Fruit fly (Drosophila melanogaster) whole organism, embryonic: ENCODE data around the gene Traf4.

ENCODE experiments used
- Atf6 ChIP-seq: fragments of 200-800 bp; sonication (Bioruptor generic); IDR thresholded peaks from 2 replicates; pipeline ENCODE4 v1.3.6; 2022; ENCODE audit warnings: missing biosample characterization, missing genetic modification characterization
- CG12219 ChIP-seq: fragments of 200-800 bp; sonication (Bioruptor generic); optimal IDR thresholded peaks from 3 replicates; lab custom pipeline; 2018; ENCODE audit warnings: missing biosample characterization, mild to moderate bottlenecking, missing genetic modification characterization
- CG12391 ChIP-seq: fragments of 200-800 bp; sonication (Bioruptor generic); optimal IDR thresholded peaks from 3 replicates; lab custom pipeline; 2018; ENCODE audit warnings: missing biosample characterization, mild to moderate bottlenecking, missing genetic modification characterization, moderate library complexity
- CG13894 ChIP-seq: fragments of 200-800 bp; sonication (Bioruptor generic); optimal IDR thresholded peaks from 3 replicates; lab custom pipeline; 2018; ENCODE audit warnings: missing biosample characterization, mild to moderate bottlenecking, missing genetic modification characterization, moderate library complexity
- CG1603 ChIP-seq: fragments of 200-800 bp; sonication (Bioruptor generic); optimal IDR thresholded peaks from 2 replicates; lab custom pipeline; 2019; ENCODE audit warnings: missing biosample characterization, mild to moderate bottlenecking, missing genetic modification characterization, moderate library complexity
- CG16813 ChIP-seq: fragments of 200-800 bp; sonication (Bioruptor generic); IDR thresholded peaks from 3 replicates; pipeline ENCODE4 v1.3.6; 2022; ENCODE audit warnings: missing biosample characterization, missing genetic modification characterization; ENCODE audit not compliant: partially characterized antibody
- CG16863 ChIP-seq: fragments of 200-800 bp; sonication (Bioruptor generic); optimal IDR thresholded peaks from 3 replicates; lab custom pipeline; 2016; ENCODE audit warnings: missing biosample characterization, missing genetic modification characterization
- CG17186 ChIP-seq: fragments of 200-800 bp; sonication (Bioruptor generic); optimal IDR thresholded peaks from 3 replicates; lab custom pipeline; 2017; ENCODE audit warnings: missing biosample characterization, missing genetic modification reagents, missing genetic modification characterization
- CG2199 ChIP-seq: fragments of 200-800 bp; sonication (Bioruptor generic); IDR thresholded peaks from 3 replicates; pipeline ENCODE4 v1.3.6; 2022; ENCODE audit warnings: missing biosample characterization, missing genetic modification characterization
- CG2889 ChIP-seq: fragments of 200-800 bp; sonication (Bioruptor generic); IDR thresholded peaks from 3 replicates; pipeline ENCODE4 v1.3.6; 2022; ENCODE audit warnings: missing biosample characterization, missing genetic modification characterization
- CG3065 ChIP-seq: fragments of 200-800 bp; sonication (Bioruptor generic); optimal IDR thresholded peaks from 2 replicates; lab custom pipeline; 2016; ENCODE audit warnings: missing biosample characterization, missing genetic modification characterization
- CG31388 ChIP-seq: fragments of 200-800 bp; sonication (Bioruptor generic); optimal IDR thresholded peaks from 2 replicates; lab custom pipeline; 2016; ENCODE audit warnings: missing biosample characterization, missing genetic modification characterization
- CG5245 ChIP-seq: fragments of 200-800 bp; sonication (Bioruptor generic); optimal IDR thresholded peaks from 3 replicates; lab custom pipeline; 2016; ENCODE audit warnings: missing biosample characterization, missing genetic modification characterization
- CG7556 ChIP-seq: fragments of 200-800 bp; sonication (Bioruptor generic); optimal IDR thresholded peaks from 2 replicates; lab custom pipeline; 2017; ENCODE audit warnings: missing biosample characterization, mild to moderate bottlenecking, missing genetic modification characterization
- CG7745 ChIP-seq: fragments of 200-800 bp; sonication (Bioruptor generic); optimal IDR thresholded peaks from 2 replicates; lab custom pipeline; 2018; ENCODE audit warnings: missing biosample characterization, mild to moderate bottlenecking, missing genetic modification characterization, moderate library complexity
- CG9797 ChIP-seq: fragments of 200-800 bp; sonication (Bioruptor generic); optimal IDR thresholded peaks from 3 replicates; lab custom pipeline; 2018; ENCODE audit warnings: missing biosample characterization, mild to moderate bottlenecking, missing genetic modification characterization
- CTCF ChIP-seq: fragments of 200-800 bp; sonication (Bioruptor generic); optimal IDR thresholded peaks from 2 replicates; lab custom pipeline; 2017; ENCODE audit warnings: missing biosample characterization, mild to moderate bottlenecking, missing genetic modification characterization, moderate library complexity
- CoRest ChIP-seq: fragments of 200-800 bp; sonication (Bioruptor generic); optimal IDR thresholded peaks from 3 replicates; lab custom pipeline; 2018; ENCODE audit warnings: missing biosample characterization, mild to moderate bottlenecking, missing genetic modification characterization, moderate library complexity
- Dfd ChIP-seq, 2 experiments: fragments of >200 bp; optimal IDR thresholded peaks; 2 replicates each; lab custom pipeline; 2017; ENCODE audit warnings: missing biosample characterization in 2 of 2, missing genetic modification characterization in 2 of 2
- Dip2 ChIP-seq: fragments of 200-800 bp; sonication (Bioruptor generic); IDR thresholded peaks from 2 replicates; pipeline ENCODE4 v1.3.6; 2022; ENCODE audit warnings: missing biosample characterization, missing genetic modification characterization
- Ets65A ChIP-seq: fragments of 200-800 bp; sonication (Bioruptor generic); peaks from one replicate; lab custom pipeline; 2016; ENCODE audit warnings: missing biosample characterization, missing genetic modification characterization
- Hr51 ChIP-seq, 2 experiments: fragments of 200-800 bp; sonication (Bioruptor generic); optimal IDR thresholded peaks; 2 replicates in 1 of 2; 3 replicates in 1 of 2; lab custom pipeline; 2016 to 2018; ENCODE audit warnings: missing biosample characterization in 2 of 2, missing genetic modification characterization in 2 of 2, mild to moderate bottlenecking in 1 of 2, moderate library complexity in 1 of 2
- Lim3 ChIP-seq: fragments of 200-800 bp; sonication (Bioruptor generic); IDR thresholded peaks from 2 replicates; pipeline ENCODE4 v1.3.6; 2022; ENCODE audit warnings: missing biosample characterization, missing genetic modification characterization
- Lpt ChIP-seq: fragments of >200 bp; optimal IDR thresholded peaks from 2 replicates; lab custom pipeline; 2018; ENCODE audit warnings: missing biosample characterization, missing genetic modification characterization
- Spps ChIP-seq: fragments of 200-800 bp; sonication (Bioruptor generic); optimal IDR thresholded peaks from 2 replicates; lab custom pipeline; 2018; ENCODE audit warnings: missing biosample characterization, mild to moderate bottlenecking, missing genetic modification characterization
- Ssrp ChIP-seq: fragments of 200-800 bp; sonication (Bioruptor generic); optimal IDR thresholded peaks from 2 replicates; lab custom pipeline; 2018; ENCODE audit warnings: missing biosample characterization, mild to moderate bottlenecking, missing genetic modification characterization, moderate library complexity
- Stat92E ChIP-seq, 3 experiments: fragments of >200 bp in 2 of 3; fragments of 200-800 bp in 1 of 3; sonication (Bioruptor generic) in 1 of 3; optimal IDR thresholded peaks; 2 replicates each; lab custom pipeline; 2017 to 2019; ENCODE audit warnings: missing biosample characterization in 3 of 3, missing genetic modification characterization in 3 of 3, mild to moderate bottlenecking in 1 of 3, moderate library complexity in 1 of 3
- br ChIP-seq: fragments of >200 bp; optimal IDR thresholded peaks from 2 replicates; lab custom pipeline; 2017
- caup ChIP-seq: fragments of 200-800 bp; sonication (Bioruptor generic); optimal IDR thresholded peaks from 3 replicates; lab custom pipeline; 2017; ENCODE audit warnings: missing biosample characterization, mild to moderate bottlenecking, missing genetic modification characterization, moderate library complexity; ENCODE audit not compliant: severe bottlenecking
- danr ChIP-seq: fragments of 200-800 bp; sonication (Bioruptor generic); IDR thresholded peaks from 2 replicates; pipeline ENCODE4 v1.3.6; 2022; ENCODE audit warnings: missing biosample characterization, missing genetic modification characterization
- dimm ChIP-seq: fragments of 200-800 bp; sonication (Bioruptor generic); IDR thresholded peaks from 2 replicates; pipeline ENCODE4 v1.3.6; 2022; ENCODE audit warnings: missing biosample characterization, missing genetic modification characterization
- dysf ChIP-seq: fragments of 200-800 bp; sonication (Bioruptor generic); IDR thresholded peaks from 3 replicates; pipeline ENCODE4 v1.3.6; 2022; ENCODE audit warnings: missing biosample characterization, missing genetic modification characterization
- emc ChIP-seq: fragments of 200-800 bp; sonication (Bioruptor generic); optimal IDR thresholded peaks from 2 replicates; lab custom pipeline; 2016; ENCODE audit warnings: missing biosample characterization, missing genetic modification characterization
- esg ChIP-seq: fragments of 200-800 bp; sonication (Bioruptor generic); conservative IDR thresholded peaks from 2 replicates; pipeline ENCODE4 v1.3.6; 2022; ENCODE audit warnings: missing biosample characterization, missing genetic modification characterization
- eve ChIP-seq, 2 experiments: fragments of >200 bp; optimal IDR thresholded peaks; 2 replicates each; lab custom pipeline; 2017; ENCODE audit warnings: missing biosample characterization in 2 of 2, missing genetic modification characterization in 2 of 2
- eyg ChIP-seq: fragments of 200-800 bp; sonication (Bioruptor generic); optimal IDR thresholded peaks from 3 replicates; lab custom pipeline; 2016; ENCODE audit warnings: missing biosample characterization, missing genetic modification characterization
- gem ChIP-seq: fragments of 200-800 bp; sonication (Bioruptor generic); optimal IDR thresholded peaks from 2 replicates; lab custom pipeline; 2019; ENCODE audit warnings: missing biosample characterization, mild to moderate bottlenecking, missing genetic modification characterization, moderate library complexity
- gfzf ChIP-seq: fragments of 200-800 bp; sonication (Bioruptor generic); optimal IDR thresholded peaks from 2 replicates; lab custom pipeline; 2016; ENCODE audit warnings: missing biosample characterization, mild to moderate bottlenecking, missing genetic modification characterization, moderate library complexity
- grn ChIP-seq: fragments of 200-800 bp; sonication (Bioruptor generic); optimal IDR thresholded peaks from 3 replicates; lab custom pipeline; 2017; ENCODE audit warnings: missing biosample characterization, missing genetic modification characterization
- nerfin-2 ChIP-seq: fragments of 200-800 bp; sonication (Bioruptor generic); IDR thresholded peaks from 2 replicates; pipeline ENCODE4 v1.3.6; 2022; ENCODE audit warnings: missing biosample characterization, missing genetic modification characterization; ENCODE audit not compliant: partially characterized antibody
- nmo ChIP-seq: fragments of 200-800 bp; sonication (Bioruptor generic); optimal IDR thresholded peaks from 2 replicates; lab custom pipeline; 2018; ENCODE audit warnings: missing biosample characterization, mild to moderate bottlenecking, missing genetic modification characterization, moderate library complexity
- prd ChIP-seq, 3 experiments: fragments of >200 bp in 2 of 3; fragments of 200-800 bp in 1 of 3; sonication (Bioruptor generic) in 1 of 3; optimal IDR thresholded peaks in 2 of 3; IDR thresholded peaks in 1 of 3; 2 replicates in 2 of 3; 3 replicates in 1 of 3; pipeline versions ENCODE4 v1.3.6 to Lab custom; 2017 to 2022; ENCODE audit warnings: missing biosample characterization in 1 of 3, missing genetic modification characterization in 1 of 3
- psq ChIP-seq: fragments of 200-800 bp; sonication (Bioruptor generic); optimal IDR thresholded peaks from 2 replicates; lab custom pipeline; 2017; ENCODE audit warnings: missing biosample characterization, missing genetic modification characterization
- ranshi ChIP-seq: fragments of 200-800 bp; sonication (Bioruptor generic); IDR thresholded peaks from 2 replicates; pipeline ENCODE4 v1.3.6; 2022; ENCODE audit warnings: missing biosample characterization, missing genetic modification characterization
- sens ChIP-seq: fragments of 200-800 bp; sonication (Bioruptor generic); peaks from one replicate; lab custom pipeline; 2016; ENCODE audit warnings: missing biosample characterization, missing genetic modification characterization
- sim ChIP-seq: fragments of 200-800 bp; sonication (Bioruptor generic); IDR thresholded peaks from 2 replicates; pipeline ENCODE4 v1.3.6; 2022; ENCODE audit warnings: missing biosample characterization, missing genetic modification characterization
- slbo ChIP-seq: fragments of 200-800 bp; sonication (Bioruptor generic); IDR thresholded peaks from 2 replicates; pipeline ENCODE4 v1.3.6; 2022; ENCODE audit warnings: missing biosample characterization, missing genetic modification characterization
- so ChIP-seq: fragments of 200-800 bp; sonication (Bioruptor generic); IDR thresholded peaks from 3 replicates; pipeline ENCODE4 v1.3.6; 2022; ENCODE audit warnings: missing biosample characterization, missing genetic modification characterization
- sug ChIP-seq: fragments of 200-800 bp; optimal IDR thresholded peaks from 2 replicates; lab custom pipeline; 2019; ENCODE audit warnings: missing biosample characterization, mild to moderate bottlenecking, missing genetic modification characterization, moderate library complexity
- tll ChIP-seq, 2 experiments: fragments of 200-800 bp in 1 of 2; fragments of >200 bp in 1 of 2; sonication (Bioruptor generic) in 1 of 2; optimal IDR thresholded peaks; 2 replicates each; lab custom pipeline; 2017 to 2019; ENCODE audit warnings: missing biosample characterization in 2 of 2, missing genetic modification characterization in 2 of 2, mild to moderate bottlenecking in 1 of 2, moderate library complexity in 1 of 2
- trem ChIP-seq: fragments of 200-800 bp; optimal IDR thresholded peaks from 3 replicates; lab custom pipeline; 2019; ENCODE audit warnings: missing biosample characterization, mild to moderate bottlenecking, missing genetic modification characterization, moderate library complexity
- unc-4 ChIP-seq: fragments of 200-800 bp; sonication (Bioruptor generic); IDR thresholded peaks from 2 replicates; pipeline ENCODE4 v1.3.6; 2022; ENCODE audit warnings: missing biosample characterization, missing genetic modification characterization; ENCODE audit not compliant: partially characterized antibody

The Traf4 gene

DNA sequence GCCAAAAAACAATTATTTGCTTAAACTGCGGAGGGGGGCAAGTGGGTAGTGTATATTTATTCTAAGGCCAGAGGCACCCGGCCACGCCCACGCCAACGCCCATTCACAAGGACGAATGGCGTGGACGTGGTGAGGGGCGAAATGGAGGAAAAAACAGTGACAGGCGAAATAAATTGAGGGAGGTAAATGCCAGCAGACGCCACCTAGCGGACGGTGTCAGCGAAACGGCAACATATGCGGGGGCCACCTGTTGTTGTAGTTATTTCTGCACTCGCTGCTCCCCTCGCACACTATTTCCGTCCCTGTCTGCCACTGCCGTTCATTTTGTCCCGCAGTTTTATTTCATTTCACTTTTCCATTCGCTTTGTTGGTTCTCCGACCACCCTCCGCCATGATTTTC is 56.3 kb downstream of the Traf4 start (continued):
- TF ChIP-seq CG9797 (GFP tag; lab: Kevin White, UChicago) (no peak), Lpt (GFP tag; lab: Kevin White, UChicago) (no peak), Stat92E (GFP tag; optimal IDR thresholded peaks at IDR 0.05; lab: Kevin White, UChicago) (no peak), CG2199 (GFP tag; lab: Robert Waterston, UW) (no peak), ranshi (0 out of 2 replicates have a peak, but pooled peaks have one; percentile 11), CG16813 (GFP tag; lab: Robert Waterston, UW) (no peak), Ssrp (no peak), eyg (no peak), CG3065 (GFP tag; lab: Kevin White, UChicago) (no peak), Spps (tag; lab: Kevin White, UChicago) (no peak), CG13894 (no peak), sim (GFP tag; lab: Robert Waterston, UW) (no peak), prd (optimal IDR thresholded peaks at IDR 0.05; lab: Kevin White, UChicago) (no peak), prd (GFP tag; IDR thresholded peaks at IDR 0.05; lab: Robert Waterston, UW) (no peak), Dfd (GFP tag; optimal IDR thresholded peaks at IDR 0.05; lab: Kevin White, UChicago) (no peak), danr (GFP tag; lab: Robert Waterston, UW) (no peak), CG12391 (tag; lab: Kevin White, UChicago) (no peak), Atf6 (GFP tag; lab: Robert Waterston, UW) (0 out of 2 replicates have a peak, but pooled peaks have one; percentile 28), CG1603 (peak; percentile 25), dysf (no peak), Hr51 (GFP tag; optimal IDR thresholded peaks at IDR 0.05; lab: Kevin White, UChicago) (no peak), CG7556 (GFP tag; lab: Kevin White, UChicago) (no peak), so (no peak), Dip2 (peak; percentile 91), esg (GFP tag; lab: Robert Waterston, UW) (no peak), CG7745 (tag; lab: Kevin White, UChicago) (no peak), psq (GFP tag; lab: Kevin White, UChicago) (no peak), CoRest (tag; lab: Kevin White, UChicago) (no peak), caup (GFP tag; lab: Kevin White, UChicago) (no peak), sug (tag; lab: Kevin White, UChicago) (no peak), CG16863 (no peak), emc (GFP tag; lab: Kevin White, UChicago) (no peak), grn (GFP tag; lab: Kevin White, UChicago) (no peak), nerfin-2 (GFP tag; lab: Robert Waterston, UW) (no peak), sens (peak; percentile 54), CG5245 (GFP tag; lab: Kevin White, UChicago) (no peak), CG2889 (GFP tag; lab: Robert Waterston, UW) (no peak), trem (tag; lab: Kevin White, UChicago) (no peak), gem (tag; lab: Kevin White, UChicago) (no peak), CTCF (GFP tag; lab: Kevin White, UChicago) (peak; percentile 94), eve (GFP tag; optimal IDR thresholded peaks at IDR 0.05; lab: Kevin White, UChicago) (no peak), CG17186 (GFP tag; lab: Kevin White, UChicago) (no peak), tll (GFP tag; optimal IDR thresholded peaks at IDR 0.05; lab: Kevin White, UChicago) (no peak), CG12219 (no peak), Ets65A (GFP tag; lab: Kevin White, UChicago) (peak; percentile 78), CG31388 (GFP tag; lab: Kevin White, UChicago) (no peak), dimm (GFP tag; lab: Robert Waterston, UW) (0 out of 2 replicates have a peak, but pooled peaks have one; percentile 33), gfzf (GFP tag; lab: Kevin White, UChicago) (no peak), slbo (GFP tag; lab: Robert Waterston, UW) (peak; percentile 27; the same call in 1 of the 2 replicates), nmo (GFP tag; lab: Kevin White, UChicago) (no peak), unc-4 (GFP tag; lab: Robert Waterston, UW) (no peak), br (no peak), Lim3 (GFP tag; lab: Robert Waterston, UW) (0 out of 2 replicates have a peak, but pooled peaks have one; percentile 17)
